Worm (Caenorhabditis elegans) whole organism, L1 larva: ENCODE measurements around the gene K07H8.8.

ENCODE experiments used
- ztf-11 ChIP-seq, 2 experiments: sonication (generic microtip); optimal IDR thresholded peaks; 2 replicates each; lab custom pipeline; 2016 to 2017; ENCODE audit warnings: missing genetic modification characterization in 2 of 2, missing biosample characterization in 1 of 2, missing compliant biosample characterization in 1 of 2

The K07H8.8 gene

DNA sequence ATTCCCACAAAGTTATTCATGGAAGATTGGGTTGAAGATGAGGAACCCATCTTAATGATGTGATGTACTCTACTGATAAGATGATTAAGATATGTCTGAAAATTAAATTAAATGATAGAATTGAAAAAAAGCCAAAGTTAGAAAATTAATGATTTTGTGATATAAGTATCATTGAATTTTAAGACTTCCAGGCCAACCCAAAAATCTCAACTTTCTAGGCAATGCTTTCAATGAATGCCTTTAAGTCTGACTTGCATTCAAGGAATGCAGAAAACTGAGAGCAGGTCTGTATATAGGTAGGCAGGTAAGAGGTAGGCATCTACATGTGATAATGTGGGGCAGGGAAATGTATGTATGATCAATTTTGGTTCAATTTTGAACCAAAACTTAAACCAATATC lies 48.2 kb downstream of the K07H8.8 start, which contains the start of gene ocr-2:
TSS of gene ocr-2 (minus strand) at position 101 of the 400 bp plus-strand sequence.
- TF ChIP-seq ztf-11 (tag; optimal IDR thresholded peaks at IDR 0.05; lab: Kevin White, UChicago) = no peak
